Fruit fly (Drosophila melanogaster) whole organism, embryonic: Measurements from ENCODE around the gene WRNexo.

ENCODE experiments used
- Atf3 ChIP-seq: fragments of 200-800 bp; sonication (Bioruptor generic); optimal IDR thresholded peaks from 3 replicates; lab custom pipeline; 2016; ENCODE audit warnings: missing biosample characterization, missing genetic modification characterization
- Atf6 ChIP-seq: fragments of 200-800 bp; sonication (Bioruptor generic); IDR thresholded peaks from 2 replicates; pipeline ENCODE4 v1.3.6; 2022; ENCODE audit warnings: missing biosample characterization, missing genetic modification characterization
- CG11456 ChIP-seq: fragments of 200-800 bp; sonication (Bioruptor generic); IDR thresholded peaks from 3 replicates; pipeline ENCODE4 v1.3.6; 2022; ENCODE audit warnings: missing biosample characterization, missing genetic modification characterization
- CG12071 ChIP-seq: fragments of 200-800 bp; sonication (Bioruptor generic); optimal IDR thresholded peaks from 3 replicates; lab custom pipeline; 2018; ENCODE audit warnings: missing biosample characterization, mild to moderate bottlenecking, missing genetic modification characterization
- CG13123 ChIP-seq: fragments of 200-800 bp; sonication (Bioruptor generic); optimal IDR thresholded peaks from 2 replicates; lab custom pipeline; 2016; ENCODE audit warnings: missing biosample characterization, missing genetic modification characterization
- CG13424 ChIP-seq: fragments of 200-800 bp; sonication (Bioruptor generic); optimal IDR thresholded peaks from 2 replicates; lab custom pipeline; 2019; ENCODE audit warnings: missing biosample characterization, mild to moderate bottlenecking, missing genetic modification characterization, moderate library complexity
- CG17328 ChIP-seq: fragments of 200-800 bp; sonication (Bioruptor generic); IDR thresholded peaks from 2 replicates; pipeline ENCODE4 v1.3.6; 2022; ENCODE audit warnings: missing biosample characterization, missing genetic modification characterization
- CG3163 ChIP-seq: fragments of 200-800 bp; sonication (Bioruptor generic); optimal IDR thresholded peaks from 3 replicates; lab custom pipeline; 2016; ENCODE audit warnings: missing biosample characterization, missing genetic modification characterization
- CG4328 ChIP-seq: fragments of 200-800 bp; sonication (Bioruptor generic); optimal IDR thresholded peaks from 3 replicates; lab custom pipeline; 2017; ENCODE audit warnings: missing biosample characterization, missing genetic modification reagents, missing genetic modification characterization
- CG4360 ChIP-seq: fragments of 200-800 bp; sonication (Bioruptor generic); IDR thresholded peaks from 2 replicates; pipeline ENCODE4 v1.3.6; 2022; ENCODE audit warnings: missing biosample characterization, missing genetic modification characterization
- CG4404 ChIP-seq: fragments of 200-800 bp; sonication (Bioruptor generic); IDR thresholded peaks from 2 replicates; pipeline ENCODE4 v1.3.6; 2022; ENCODE audit warnings: missing biosample characterization, missing genetic modification characterization
- CG4617 ChIP-seq: fragments of 200-800 bp; sonication (Bioruptor generic); optimal IDR thresholded peaks from 3 replicates; lab custom pipeline; 2016; ENCODE audit warnings: missing biosample characterization, missing genetic modification characterization, borderline replicate concordance
- CG5180 ChIP-seq: fragments of 200-800 bp; sonication (Bioruptor generic); optimal IDR thresholded peaks from 3 replicates; lab custom pipeline; 2017; ENCODE audit warnings: missing biosample characterization, missing genetic modification characterization, mild to moderate bottlenecking, moderate library complexity, missing genetic modification reagents
- CG5953 ChIP-seq: fragments of 200-800 bp; sonication (Bioruptor generic); IDR thresholded peaks from 2 replicates; pipeline ENCODE4 v1.3.6; 2022; ENCODE audit warnings: missing biosample characterization, missing genetic modification characterization
- CG6254 ChIP-seq: fragments of 200-800 bp; sonication (Bioruptor generic); optimal IDR thresholded peaks from 3 replicates; lab custom pipeline; 2017; ENCODE audit warnings: mild to moderate bottlenecking, missing biosample characterization, missing genetic modification reagents, missing genetic modification characterization
- CG8765 ChIP-seq: fragments of 200-800 bp; sonication (Bioruptor generic); IDR thresholded peaks from 2 replicates; pipeline ENCODE4 v1.3.6; 2022; ENCODE audit warnings: missing biosample characterization, missing genetic modification characterization
- D ChIP-seq, 2 experiments: fragments of 200-800 bp in 1 of 2; fragments of >200 bp in 1 of 2; sonication (Bioruptor generic) in 1 of 2; optimal IDR thresholded peaks; 2 replicates in 1 of 2; 3 replicates in 1 of 2; lab custom pipeline; 2017; ENCODE audit warnings: mild to moderate bottlenecking in 1 of 2, missing biosample characterization in 1 of 2, missing genetic modification characterization in 1 of 2, missing genetic modification reagents in 1 of 2
- Doc3 ChIP-seq: fragments of 200-800 bp; sonication (Bioruptor generic); IDR thresholded peaks from 3 replicates; pipeline ENCODE4 v1.3.6; 2022; ENCODE audit warnings: missing biosample characterization, missing genetic modification characterization; ENCODE audit not compliant: partially characterized antibody
- HmgD ChIP-seq: fragments of 200-800 bp; sonication (Bioruptor generic); optimal IDR thresholded peaks from 3 replicates; lab custom pipeline; 2016; ENCODE audit warnings: missing biosample characterization, missing genetic modification characterization
- Hr3 ChIP-seq: fragments of 200-800 bp; sonication (Bioruptor generic); optimal IDR thresholded peaks from 3 replicates; lab custom pipeline; 2016; ENCODE audit warnings: missing biosample characterization, missing genetic modification characterization
- MBD-R2 ChIP-seq: fragments of 200-800 bp; sonication (Bioruptor generic); IDR thresholded peaks from 2 replicates; pipeline ENCODE4 v1.3.6; 2022; ENCODE audit warnings: missing biosample characterization, missing genetic modification characterization
- MESR4 ChIP-seq: fragments of 200-800 bp; sonication (Bioruptor generic); optimal IDR thresholded peaks from 2 replicates; lab custom pipeline; 2018; ENCODE audit warnings: missing biosample characterization, mild to moderate bottlenecking, missing genetic modification characterization, moderate library complexity
- Nf-YB ChIP-seq: fragments of 200-800 bp; sonication (Bioruptor generic); optimal IDR thresholded peaks from 3 replicates; lab custom pipeline; 2019; ENCODE audit warnings: missing biosample characterization, mild to moderate bottlenecking, missing genetic modification characterization, moderate library complexity
- Nf-YC ChIP-seq: fragments of 200-800 bp; optimal IDR thresholded peaks from 3 replicates; lab custom pipeline; 2019; ENCODE audit warnings: missing biosample characterization, mild to moderate bottlenecking, missing genetic modification characterization, moderate library complexity
- Oaz ChIP-seq: fragments of 200-800 bp; sonication (Bioruptor generic); IDR thresholded peaks from 2 replicates; pipeline ENCODE4 v1.3.6; 2022; ENCODE audit warnings: missing biosample characterization, missing genetic modification characterization
- Oli ChIP-seq: fragments of 200-800 bp; sonication (Bioruptor generic); optimal IDR thresholded peaks from 2 replicates; lab custom pipeline; 2018; ENCODE audit warnings: missing biosample characterization, mild to moderate bottlenecking, missing genetic modification characterization, moderate library complexity
- TFAM ChIP-seq: fragments of 200-800 bp; sonication (Bioruptor generic); optimal IDR thresholded peaks from 2 replicates; lab custom pipeline; 2017; ENCODE audit warnings: missing biosample characterization, missing genetic modification characterization, inconsistent platforms
- ase ChIP-seq: fragments of 200-800 bp; sonication (Bioruptor generic); IDR thresholded peaks from 3 replicates; pipeline ENCODE4 v1.3.6; 2022; ENCODE audit warnings: missing biosample characterization, missing genetic modification characterization
- cato ChIP-seq: fragments of 200-800 bp; sonication (Bioruptor generic); optimal IDR thresholded peaks from 2 replicates; lab custom pipeline; 2016; ENCODE audit warnings: missing biosample characterization, missing genetic modification characterization, borderline replicate concordance
- chif ChIP-seq, 2 experiments: fragments of 200-800 bp; sonication (Bioruptor generic); optimal IDR thresholded peaks; 3 replicates each; lab custom pipeline; 2016; ENCODE audit warnings: missing biosample characterization in 2 of 2, missing genetic modification characterization in 2 of 2
- crol ChIP-seq: fragments of 200-800 bp; sonication (Bioruptor generic); IDR thresholded peaks from 2 replicates; pipeline ENCODE4 v1.3.6; 2022; ENCODE audit warnings: missing biosample characterization, missing genetic modification characterization
- dan ChIP-seq: fragments of 200-800 bp; sonication (Bioruptor generic); IDR thresholded peaks from 2 replicates; pipeline ENCODE4 v1.3.6; 2022; ENCODE audit warnings: missing biosample characterization, missing genetic modification characterization
- ewg ChIP-seq: fragments of 200-800 bp; sonication (Bioruptor generic); optimal IDR thresholded peaks from 3 replicates; lab custom pipeline; 2017; ENCODE audit warnings: mild to moderate bottlenecking, missing biosample characterization, missing genetic modification reagents, missing genetic modification characterization
- exex ChIP-seq: fragments of 200-800 bp; sonication (Bioruptor generic); optimal IDR thresholded peaks from 4 replicates; lab custom pipeline; 2018; ENCODE audit warnings: missing biosample characterization, mild to moderate bottlenecking, missing genetic modification characterization, moderate library complexity
- eyg ChIP-seq: fragments of 200-800 bp; sonication (Bioruptor generic); optimal IDR thresholded peaks from 3 replicates; lab custom pipeline; 2016; ENCODE audit warnings: missing biosample characterization, missing genetic modification characterization
- gfzf ChIP-seq: fragments of 200-800 bp; sonication (Bioruptor generic); optimal IDR thresholded peaks from 2 replicates; lab custom pipeline; 2016; ENCODE audit warnings: missing biosample characterization, mild to moderate bottlenecking, missing genetic modification characterization, moderate library complexity
- lbe ChIP-seq: fragments of 200-800 bp; sonication (Bioruptor generic); optimal IDR thresholded peaks from 2 replicates; lab custom pipeline; 2016; ENCODE audit warnings: missing biosample characterization, mild to moderate bottlenecking, missing genetic modification characterization
- lov ChIP-seq, 2 experiments: fragments of 200-800 bp in 1 of 2; fragments of >200 bp in 1 of 2; sonication (Bioruptor generic) in 1 of 2; IDR thresholded peaks in 1 of 2; optimal IDR thresholded peaks in 1 of 2; 2 replicates in 1 of 2; 3 replicates in 1 of 2; pipeline versions ENCODE4 v1.3.6 to Lab custom; 2017 to 2022; ENCODE audit warnings: missing biosample characterization in 1 of 2, missing genetic modification characterization in 1 of 2
- otp ChIP-seq: fragments of 200-800 bp; sonication (Bioruptor generic); IDR thresholded peaks from 3 replicates; pipeline ENCODE4, ENCODE4 v1.3.6; 2022; ENCODE audit warnings: missing biosample characterization, missing genetic modification characterization
- phol ChIP-seq: fragments of 200-800 bp; sonication (Bioruptor generic); optimal IDR thresholded peaks from 3 replicates; lab custom pipeline; 2018; ENCODE audit warnings: missing biosample characterization, mild to moderate bottlenecking, missing genetic modification characterization, moderate library complexity
- seq ChIP-seq: fragments of 200-800 bp; sonication (Bioruptor generic); IDR thresholded peaks from 2 replicates; pipeline ENCODE4 v1.3.6; 2022; ENCODE audit warnings: missing biosample characterization, missing genetic modification characterization
- shn ChIP-seq: fragments of 200-800 bp; sonication (Bioruptor generic); optimal IDR thresholded peaks from 3 replicates; lab custom pipeline; 2016; ENCODE audit warnings: missing biosample characterization, missing genetic modification characterization
- ssp ChIP-seq: fragments of 200-800 bp; sonication (Bioruptor generic); IDR thresholded peaks from 2 replicates; pipeline ENCODE4 v1.3.6; 2022; ENCODE audit warnings: missing biosample characterization, missing genetic modification characterization
- zen ChIP-seq: fragments of 200-800 bp; sonication (Bioruptor generic); optimal IDR thresholded peaks from 3 replicates; lab custom pipeline; 2018; ENCODE audit warnings: missing biosample characterization, mild to moderate bottlenecking, missing genetic modification characterization, moderate library complexity

The WRNexo gene

dm6 chr3R:18371346-18371745 lies 5.4 kb upstream of the WRNexo start (continued):
- 0 out of 3 replicates have a peak, but pooled peaks have one; percentile 39 for TF ChIP-seq otp (GFP tag; lab: Robert Waterston, UW)

dm6 chr3R:18368595-18368994 lies 2.6 kb upstream of the WRNexo start:
- no peak for TF ChIP-seq chif (GFP tag; optimal IDR thresholded peaks at IDR 0.05; lab: Kevin White, UChicago)
- TF ChIP-seq lbe (GFP tag; lab: Kevin White, UChicago), result no peak
- peak; percentile 67 for TF ChIP-seq ewg (GFP tag; lab: Kevin White, UChicago)
- TF ChIP-seq eyg (GFP tag; lab: Kevin White, UChicago), result no peak
- TF ChIP-seq CG5180 (GFP tag; lab: Kevin White, UChicago), result no peak
- TF ChIP-seq CG8765 (GFP tag; lab: Robert Waterston, UW), result no peak
- TF ChIP-seq Atf3, result no peak
- no peak for TF ChIP-seq CG5953
- no peak for TF ChIP-seq Doc3 (GFP tag; lab: Robert Waterston, UW)
- no peak for TF ChIP-seq CG13123 (GFP tag; lab: Kevin White, UChicago)
- no peak for TF ChIP-seq Oli (tag; lab: Kevin White, UChicago)
- no peak for TF ChIP-seq zen (tag; lab: Kevin White, UChicago)
- no peak for TF ChIP-seq CG13424 (tag; lab: Kevin White, UChicago)
- peak; percentile 40; the same call in 1 of the 2 replicates for TF ChIP-seq seq
- no peak for TF ChIP-seq CG11456 (GFP tag; lab: Robert Waterston, UW)
- TF ChIP-seq CG6254 (GFP tag; lab: Kevin White, UChicago), result no peak
- no peak for TF ChIP-seq CG4328 (GFP tag; lab: Kevin White, UChicago)
- no peak for TF ChIP-seq TFAM (GFP tag; lab: Kevin White, UChicago)
- TF ChIP-seq gfzf (GFP tag; lab: Kevin White, UChicago), result no peak
- TF ChIP-seq ase (GFP tag; lab: Robert Waterston, UW), result no peak
- TF ChIP-seq phol (tag; lab: Kevin White, UChicago), result no peak
- no peak for TF ChIP-seq ssp
- 0 out of 2 replicates have a peak, but pooled peaks have one; percentile 49 for TF ChIP-seq crol (GFP tag; lab: Robert Waterston, UW)
- no peak for TF ChIP-seq Hr3
- no peak for TF ChIP-seq lov (optimal IDR thresholded peaks at IDR 0.05; lab: Kevin White, UChicago)
- TF ChIP-seq lov (GFP tag; IDR thresholded peaks at IDR 0.05; lab: Robert Waterston, UW), result no peak
- no peak for TF ChIP-seq shn (GFP tag; lab: Kevin White, UChicago)
- peak; percentile 52 for TF ChIP-seq Nf-YB
- TF ChIP-seq Nf-YC (tag; lab: Kevin White, UChicago), result peak; percentile 76
- no peak for TF ChIP-seq CG3163 (GFP tag; lab: Kevin White, UChicago)
- 0 out of 2 replicates have a peak, but pooled peaks have one; percentile 40 for TF ChIP-seq CG4360 (GFP tag; lab: Robert Waterston, UW)
- TF ChIP-seq dan (GFP tag; lab: Robert Waterston, UW), result no peak
- TF ChIP-seq Oaz (GFP tag; lab: Robert Waterston, UW), result no peak
- TF ChIP-seq CG12071 (GFP tag; lab: Kevin White, UChicago), result no peak
- TF ChIP-seq exex (tag; lab: Kevin White, UChicago), result no peak

- TF ChIP-seq MBD-R2, result peak; percentile 81
- peak; percentile 55 for TF ChIP-seq D (optimal IDR thresholded peaks at IDR 0.05; lab: Kevin White, UChicago)
- no peak for TF ChIP-seq D (GFP tag; optimal IDR thresholded peaks at IDR 0.05; lab: Kevin White, UChicago)
- TF ChIP-seq cato (GFP tag; lab: Kevin White, UChicago), result no peak
- 0 out of 2 replicates have a peak, but pooled peaks have one; percentile 1 for TF ChIP-seq CG4404 (GFP tag; lab: Robert Waterston, UW)
- peak; percentile 23 for TF ChIP-seq CG4617 (GFP tag; lab: Kevin White, UChicago)
- peak; percentile 38 for TF ChIP-seq MESR4 (GFP tag; lab: Kevin White, UChicago)
- TF ChIP-seq CG17328 (GFP tag; lab: Robert Waterston, UW), result 0 out of 2 replicates have a peak, but pooled peaks have one; percentile 3
- peak; percentile 35 for TF ChIP-seq HmgD (GFP tag; lab: Kevin White, UChicago)
- no peak for TF ChIP-seq Atf6 (GFP tag; lab: Robert Waterston, UW)
Measured at dm6 chr3R:18366644-18366985, 653 bp upstream of the WRNexo start.
